Fruit fly (Drosophila melanogaster) whole organism: Measurements from ENCODE around the gene CG17234.

Source experiments
- CG8478 ChIP-seq: fragments of >200 bp; optimal IDR thresholded peaks from 2 replicates; lab custom pipeline; 2018; ENCODE audit warnings: inconsistent platforms
- Dll ChIP-seq: fragments of >200 bp; optimal IDR thresholded peaks from 2 replicates; lab custom pipeline; 2017
- EcR ChIP-seq, 2 experiments: fragments of >200 bp; optimal IDR thresholded peaks; 2 replicates each; lab custom pipeline; 2017; ENCODE audit warnings: missing biosample characterization in 2 of 2, missing genetic modification characterization in 2 of 2, missing genetic modification reagents in 2 of 2
- pan ChIP-seq: fragments of >200 bp; optimal IDR thresholded peaks from 2 replicates; lab custom pipeline; 2017
- psq ChIP-seq: fragments of >200 bp; optimal IDR thresholded peaks from 2 replicates; lab custom pipeline; 2017
- usp ChIP-seq: fragments of >200 bp; optimal IDR thresholded peaks from 2 replicates; lab custom pipeline; 2017; ENCODE audit warnings: missing biosample characterization, missing genetic modification characterization, mixed read lengths

CG17234 gene

DNA sequence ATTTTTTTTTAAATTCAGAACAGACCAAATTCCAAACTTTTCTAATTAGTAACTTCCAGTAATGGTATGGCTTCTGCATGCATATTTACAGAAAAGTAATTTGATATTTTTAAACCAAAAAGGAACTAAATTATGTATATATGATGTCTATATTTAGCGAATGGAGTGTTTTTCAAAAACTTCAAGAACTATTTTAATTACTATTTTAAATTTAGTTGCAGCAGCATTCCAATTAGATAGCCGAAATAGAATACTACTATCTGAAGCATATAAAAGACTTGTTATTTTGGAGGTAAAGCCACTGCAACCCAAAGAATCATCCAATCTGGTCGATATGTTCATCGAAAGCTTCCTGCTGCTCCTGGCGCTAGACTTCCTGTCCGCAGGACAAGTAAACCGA is at the start of gene CG17234:
TSS of gene CG17234 (plus strand) at position 301 of the 400 bp plus-strand sequence.
- TF ChIP-seq EcR (GFP tag; optimal IDR thresholded peaks at IDR 0.05; lab: Kevin White, UChicago) (no peak), CG8478 (lab: Kevin White, UChicago) (no peak), pan (lab: Kevin White, UChicago) (no peak), usp (no peak), Dll (lab: Kevin White, UChicago) (no peak), psq (no peak)

DNA sequence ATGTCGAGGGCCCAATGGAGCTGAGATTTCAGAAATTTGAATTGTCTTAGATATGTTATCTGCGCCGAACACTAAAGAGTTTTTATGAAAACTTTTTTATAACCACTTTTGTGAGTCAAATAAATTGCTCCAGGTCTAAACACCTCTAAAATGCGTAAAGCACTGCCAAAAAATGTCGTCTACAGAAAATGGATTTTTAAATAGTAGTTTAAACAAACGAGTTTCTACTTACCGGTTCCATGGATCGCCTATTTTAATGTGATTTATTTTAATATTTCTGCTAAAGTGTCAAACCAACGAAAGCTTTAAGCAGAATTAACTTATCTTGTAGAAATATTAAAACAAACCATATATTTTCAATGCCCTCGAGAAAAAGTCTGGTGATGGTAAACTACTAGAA is 46.8 kb upstream of the CG17234 start, which contains the start of gene CG31668:
TSS of gene CG31668 (minus strand) at position 101 of the 400 bp plus-strand sequence.
- TF ChIP-seq usp (no peak), pan (lab: Kevin White, UChicago) (no peak), EcR (GFP tag; optimal IDR thresholded peaks at IDR 0.05; lab: Kevin White, UChicago) (no peak)

DNA sequence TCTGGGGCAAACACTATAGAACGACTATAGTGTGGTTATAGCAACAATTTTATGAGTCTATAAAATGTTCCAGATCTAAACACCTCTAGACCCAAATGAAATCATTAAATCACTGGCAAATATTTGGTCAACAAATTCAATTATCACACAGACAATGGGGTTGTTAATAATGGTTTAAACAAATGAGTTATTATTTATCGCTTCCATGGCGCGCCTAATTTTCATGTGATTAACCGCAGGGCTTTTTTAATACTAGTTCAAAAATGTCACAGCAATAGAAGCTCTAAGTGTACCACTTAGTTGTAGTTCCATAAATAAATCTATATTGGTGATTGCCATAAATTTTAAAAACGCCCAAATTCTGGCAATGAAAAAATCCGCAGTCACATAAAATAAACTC is 43.8 kb upstream of the CG17234 start, which contains the start of gene CG33124:
TSS of gene CG33124 (minus strand) at position 101 of the 400 bp plus-strand sequence.
- TF ChIP-seq CG8478 (lab: Kevin White, UChicago) (no peak), psq (no peak), Dll (lab: Kevin White, UChicago) (no peak), usp (no peak), EcR (GFP tag; optimal IDR thresholded peaks at IDR 0.05; lab: Kevin White, UChicago) (no peak), pan (lab: Kevin White, UChicago) (no peak)

DNA sequence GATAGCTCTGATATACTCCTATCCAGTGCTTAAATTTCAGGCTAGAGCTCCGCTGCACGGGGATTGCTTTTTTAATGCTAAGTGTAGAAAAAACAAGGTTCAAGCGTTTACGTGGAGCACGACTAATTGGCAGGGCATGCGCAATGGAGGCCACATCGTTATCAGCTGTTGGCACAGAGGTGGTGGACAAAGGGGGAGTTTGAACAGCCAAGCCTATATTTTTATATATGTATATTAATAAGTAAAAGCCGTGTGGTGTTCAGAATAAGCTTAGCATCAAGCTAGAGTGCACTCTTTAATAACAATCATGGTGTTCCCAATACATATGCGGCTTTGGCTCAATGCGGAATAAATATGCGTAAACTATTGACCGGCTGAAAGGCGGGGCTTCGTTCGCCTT is 40.4 kb upstream of the CG17234 start, which contains the start of gene CG15385:
TSS of gene CG15385 (minus strand) at position 94 of the 400 bp plus-strand sequence.
- TF ChIP-seq CG8478 (lab: Kevin White, UChicago) (no peak), usp (no peak), Dll (lab: Kevin White, UChicago) (no peak), psq (no peak), EcR (GFP tag; optimal IDR thresholded peaks at IDR 0.05; lab: Kevin White, UChicago) (no peak), pan (lab: Kevin White, UChicago) (no peak)

DNA sequence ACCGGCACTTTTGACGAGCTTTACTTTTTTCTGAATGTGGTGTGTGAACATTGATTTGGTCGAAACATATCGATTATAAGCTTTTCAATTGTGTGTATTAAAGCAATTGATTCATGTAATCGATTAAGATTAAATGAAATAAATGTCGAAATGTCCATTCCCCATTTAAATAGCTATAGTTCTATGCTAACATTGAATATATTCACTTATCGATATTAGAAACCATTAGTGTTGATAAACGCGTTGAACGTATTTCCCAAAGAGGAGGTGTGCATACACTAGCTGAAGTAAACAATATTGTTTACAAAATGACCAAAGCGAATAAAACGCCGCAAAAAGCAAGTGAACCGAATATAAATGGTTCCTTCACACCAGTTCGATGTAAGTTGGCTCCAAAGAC is 38.8 kb upstream of the CG17234 start, which contains the start of the genes Uch and CG34174:
TSS of gene Uch (minus strand) at position 208 of the 400 bp plus-strand sequence.
TSS of gene CG34174 (plus strand) at position 263 of the 400 bp plus-strand sequence.
- TF ChIP-seq usp = no peak
- TF ChIP-seq Dll (lab: Kevin White, UChicago) = no peak
- no peak for TF ChIP-seq pan (lab: Kevin White, UChicago)
- no peak for TF ChIP-seq psq
- no peak for TF ChIP-seq EcR (GFP tag; optimal IDR thresholded peaks at IDR 0.05; lab: Kevin White, UChicago)
- no peak for TF ChIP-seq CG8478 (lab: Kevin White, UChicago)

DNA sequence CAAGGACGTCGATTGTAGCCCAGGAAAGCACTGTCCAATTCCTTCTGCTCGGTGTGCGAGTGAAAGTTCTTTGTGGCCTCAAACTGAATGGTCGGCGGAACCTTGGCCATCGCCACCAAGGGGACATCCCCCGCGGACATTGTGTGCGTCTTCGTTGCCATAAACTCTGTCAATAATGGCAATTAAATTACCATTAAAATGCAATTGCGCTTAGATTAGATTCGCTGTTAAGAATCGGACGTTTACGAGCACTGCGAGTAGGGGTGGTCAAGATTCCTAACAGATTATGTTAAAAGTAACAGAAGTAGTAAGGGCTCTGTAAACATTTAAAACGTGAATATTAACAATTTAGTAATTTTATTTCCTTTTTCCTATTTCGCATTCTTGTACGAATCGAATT is 36.8 kb upstream of the CG17234 start, which contains the start of gene daed:
TSS of gene daed (minus strand) at position 247 of the 400 bp plus-strand sequence.
- no peak for TF ChIP-seq psq
- TF ChIP-seq EcR (GFP tag; optimal IDR thresholded peaks at IDR 0.05; lab: Kevin White, UChicago) = no peak
- no peak for TF ChIP-seq pan (lab: Kevin White, UChicago)
- TF ChIP-seq usp = no peak
- no peak for TF ChIP-seq Dll (lab: Kevin White, UChicago)

DNA sequence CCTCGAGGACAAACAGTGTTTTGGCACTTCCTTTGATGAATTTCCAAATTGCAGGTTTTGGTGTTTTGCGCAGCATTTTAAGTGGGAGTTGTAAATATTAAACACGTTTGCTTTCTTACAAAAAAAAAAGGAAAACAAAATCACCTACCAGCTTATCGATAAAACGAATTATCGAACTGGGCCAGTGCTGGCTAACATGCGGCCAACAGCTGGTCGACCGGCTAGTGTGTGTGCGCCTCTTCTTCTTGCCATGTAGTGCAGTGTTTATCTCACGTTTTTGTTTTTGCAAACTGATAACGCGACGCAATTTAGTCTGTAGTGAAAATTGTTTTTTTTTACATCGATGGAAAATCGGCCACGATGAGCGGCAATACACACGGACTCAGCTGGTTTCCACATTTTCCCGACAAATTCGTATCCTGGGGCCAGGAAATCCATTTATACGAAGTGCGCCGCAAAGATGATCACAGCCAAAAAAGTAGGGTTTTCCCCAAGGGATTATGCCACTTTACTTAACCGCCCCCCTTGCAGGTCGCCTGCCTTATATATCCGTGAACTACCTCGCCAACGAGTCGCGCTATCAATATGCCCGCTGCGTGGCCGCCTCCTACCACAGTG is 35.7 kb upstream of the CG17234 start, which contains the start of the genes CG15386, CG42371 and mio:
TSS of gene CG15386 (minus strand) at position 180 of the 618 bp plus-strand sequence.
TSS of gene CG42371 (minus strand) at position 180 of the 618 bp plus-strand sequence.
TSS of gene mio (plus strand) at position 224 of the 618 bp plus-strand sequence.
- TF ChIP-seq EcR (GFP tag; optimal IDR thresholded peaks at IDR 0.05; lab: Kevin White, UChicago) (no peak), CG8478 (lab: Kevin White, UChicago) (no peak), Dll (lab: Kevin White, UChicago) (no peak), usp (no peak), pan (lab: Kevin White, UChicago) (no peak), psq (no peak)

DNA sequence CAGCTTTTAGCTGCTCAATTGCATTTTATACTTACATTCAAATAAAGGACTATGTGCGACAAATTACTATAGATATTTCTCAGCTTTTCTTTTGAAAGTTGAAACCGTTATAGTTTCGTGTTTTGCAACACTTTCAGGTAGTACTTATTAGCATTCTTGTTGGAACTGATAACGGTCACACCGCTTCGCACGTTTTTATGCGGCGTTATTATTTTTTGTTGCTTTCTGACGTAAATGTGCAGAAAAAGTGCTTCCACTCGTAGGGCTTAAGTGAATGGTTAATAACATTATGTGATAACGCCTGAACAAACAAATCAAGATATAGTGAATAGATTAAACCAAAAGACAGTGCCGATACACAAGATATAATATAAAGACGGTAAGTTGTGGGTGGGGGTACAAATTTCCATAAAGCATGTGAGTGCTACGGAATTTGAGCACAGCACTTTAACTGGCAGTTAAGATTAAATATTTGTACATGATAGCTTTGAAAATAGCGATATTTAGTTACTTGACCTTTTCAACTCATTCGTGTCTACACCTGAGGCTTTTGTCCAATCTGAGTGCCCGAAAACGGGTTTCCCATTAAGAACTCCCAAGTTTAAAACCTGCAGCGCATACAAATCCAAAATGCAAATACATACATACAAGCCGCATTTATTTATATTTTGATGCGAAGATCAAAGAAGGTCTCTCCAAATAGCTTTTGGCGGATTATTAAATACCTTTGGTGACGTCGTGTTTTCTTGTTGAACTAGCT is 32.1 kb upstream of the CG17234 start, which contains the start of gene papi:
TSS of gene papi (plus strand) at position 176 of the 760 bp plus-strand sequence.
- TF ChIP-seq psq (no peak), CG8478 (lab: Kevin White, UChicago) (no peak), Dll (lab: Kevin White, UChicago) (no peak), usp (no peak), EcR (GFP tag; optimal IDR thresholded peaks at IDR 0.05; lab: Kevin White, UChicago) (no peak), pan (lab: Kevin White, UChicago) (no peak)

DNA sequence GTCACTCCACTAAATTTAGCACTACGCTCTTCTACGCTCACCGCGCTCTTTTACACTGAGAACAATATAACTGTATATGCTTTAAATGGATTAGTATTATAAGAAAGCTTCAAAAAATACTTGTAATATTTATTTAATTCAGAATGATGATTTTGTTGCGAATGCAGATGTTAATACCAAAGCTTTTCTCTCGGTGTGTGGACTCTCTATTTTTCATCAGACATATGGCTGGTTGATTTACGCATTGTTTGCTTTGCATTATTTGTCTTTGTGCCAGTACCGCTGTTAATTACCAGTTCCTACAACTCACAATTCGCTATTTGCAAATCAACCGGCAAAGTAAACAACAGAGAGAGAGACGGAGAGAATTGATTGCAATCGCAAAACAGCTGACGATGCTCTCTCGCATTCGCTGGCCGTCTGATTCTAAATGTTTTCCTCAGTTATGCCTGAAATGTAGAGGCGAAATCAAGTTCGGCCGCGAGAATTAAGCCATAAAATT is 31.1 kb upstream of the CG17234 start:
- TF ChIP-seq Dll (lab: Kevin White, UChicago) (no peak), EcR (GFP tag; optimal IDR thresholded peaks at IDR 0.05; lab: Kevin White, UChicago) (no peak), usp (no peak), pan (lab: Kevin White, UChicago) (no peak), CG8478 (lab: Kevin White, UChicago) (no peak), psq (no peak)

DNA sequence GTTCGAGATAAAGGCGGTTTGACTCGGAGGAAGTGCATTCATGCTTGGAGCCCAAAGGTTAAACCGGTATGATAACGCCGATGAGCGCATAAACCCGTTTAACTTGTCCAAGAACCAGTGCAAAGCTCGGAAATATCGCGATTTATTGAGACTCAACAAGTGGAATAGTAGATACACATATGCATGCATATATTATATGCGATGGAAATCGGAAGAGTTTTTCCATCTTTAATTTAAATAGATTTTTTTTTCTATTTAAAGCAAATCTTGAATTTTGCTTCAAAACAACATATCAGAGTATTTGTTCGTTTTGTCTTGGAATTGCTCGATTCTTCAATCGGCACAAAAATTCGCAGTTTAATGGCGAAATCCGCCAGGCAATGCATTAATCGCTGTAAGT is 30.5 kb upstream of the CG17234 start:
- TF ChIP-seq EcR (GFP tag; optimal IDR thresholded peaks at IDR 0.05; lab: Kevin White, UChicago) = no peak
- TF ChIP-seq pan (lab: Kevin White, UChicago) = no peak
- TF ChIP-seq Dll (lab: Kevin White, UChicago) = no peak
- no peak for TF ChIP-seq CG8478 (lab: Kevin White, UChicago)
- no peak for TF ChIP-seq psq
- no peak for TF ChIP-seq usp
